Worm (Caenorhabditis elegans): ENCODE results near the gene sfxn-1.1.

Gene sfxn-1.1

ce11 chrII:9558906-9559305 lies 40.2 kb upstream of the sfxn-1.1 start:
- TF ChIP-seq nhr-25 (tag; optimal IDR thresholded peaks at IDR 0.05) (no peak), nhr-237 (tag; optimal IDR thresholded peaks at IDR 0.05) (no peak), ztf-4 (tag; optimal IDR thresholded peaks at IDR 0.05) (no peak), fkh-10 (GFP tag; optimal IDR thresholded peaks at IDR 0.05) (no peak), jun-1 (tag; optimal IDR thresholded peaks at IDR 0.05) (no peak), aly-2 (tag; optimal IDR thresholded peaks at IDR 0.05) (no peak), eor-1 (tag; optimal IDR thresholded peaks at IDR 0.05) (no peak), nhr-77 (tag; optimal IDR thresholded peaks at IDR 0.05) (no peak), nhr-12 (tag; optimal IDR thresholded peaks at IDR 0.05) (no peak), zag-1 (tag; optimal IDR thresholded peaks at IDR 0.05) (no peak), mdl-1 (tag; optimal IDR thresholded peaks at IDR 0.05) (no peak), ceh-16 (tag; optimal IDR thresholded peaks at IDR 0.05) (no peak), nhr-67 (tag; optimal IDR thresholded peaks at IDR 0.05) (no peak), nhr-43 (tag; optimal IDR thresholded peaks at IDR 0.05; ENCODE audit: poor library complexity, severe bottlenecking) (no peak), elt-3 (tag; optimal IDR thresholded peaks at IDR 0.05) (no peak), nfya-1 (tag; optimal IDR thresholded peaks at IDR 0.05; ENCODE audit: insufficient read depth) (no peak), fos-1 (tag; optimal IDR thresholded peaks at IDR 0.05) (no peak)

ce11 chrII:9557437-9558150 lies 38.9 kb upstream of the sfxn-1.1 start, which contains the start of gene zfp-2:
zfp-2 (plus strand) TSS chrII:9557650.
- TF ChIP-seq ZK546.5 (tag; optimal IDR thresholded peaks at IDR 0.05) (no peak), R02D3.7 (tag; optimal IDR thresholded peaks at IDR 0.05) (peak; percentile 75), hmg-11 (tag; optimal IDR thresholded peaks at IDR 0.05) (peak; percentile 74), fos-1 (tag; optimal IDR thresholded peaks at IDR 0.05) (no peak), ceh-82 (tag; optimal IDR thresholded peaks at IDR 0.05) (no peak), lin-15B (tag; optimal IDR thresholded peaks at IDR 0.05) (peak; percentile 27), tbx-2 (tag; optimal IDR thresholded peaks at IDR 0.05) (no peak), elt-1 (tag; optimal IDR thresholded peaks at IDR 0.05) (no peak), nfya-1 (tag; optimal IDR thresholded peaks at IDR 0.05; ENCODE audit: insufficient read depth) (peak; percentile 43)

ce11 chrII:9556582-9556981 lies 37.9 kb upstream of the sfxn-1.1 start:
- TF ChIP-seq fos-1 (tag; optimal IDR thresholded peaks at IDR 0.05) (no peak), tbx-2 (tag; optimal IDR thresholded peaks at IDR 0.05) (no peak), daf-12 (tag; optimal IDR thresholded peaks at IDR 0.05) (no peak), lin-39 (tag; optimal IDR thresholded peaks at IDR 0.05) (no peak), snpc-4 (tag; optimal IDR thresholded peaks at IDR 0.05) (no peak), nhr-11 (tag; optimal IDR thresholded peaks at IDR 0.05) (no peak), R02D3.7 (tag; optimal IDR thresholded peaks at IDR 0.05) (no peak), sea-2 (GFP tag; optimal IDR thresholded peaks at IDR 0.05) (no peak), ZK546.5 (tag; optimal IDR thresholded peaks at IDR 0.05) (no peak), hmg-11 (tag; optimal IDR thresholded peaks at IDR 0.05) (no peak), mml-1 (tag; optimal IDR thresholded peaks at IDR 0.05) (no peak), unc-62 (GFP tag; optimal IDR thresholded peaks at IDR 0.05) (no peak), ama-1 (optimal IDR thresholded peaks at IDR 0.05) (no peak), elt-1 (tag; optimal IDR thresholded peaks at IDR 0.05) (no peak)

ce11 chrII:9554925-9555553 lies 36.4 kb upstream of the sfxn-1.1 start, which contains the start of gene F35H8.2:
F35H8.2 (plus strand) TSS chrII:9555503.
- no peak for TF ChIP-seq mdl-1 (tag; optimal IDR thresholded peaks at IDR 0.05)
- TF ChIP-seq fos-1 (tag; optimal IDR thresholded peaks at IDR 0.05): no peak
- TF ChIP-seq pha-4 (tag; optimal IDR thresholded peaks at IDR 0.05): no peak
- TF ChIP-seq ztf-11 (tag; optimal IDR thresholded peaks at IDR 0.05): no peak
- no peak for TF ChIP-seq egl-27 (tag; optimal IDR thresholded peaks at IDR 0.05)
- TF ChIP-seq ceh-9 (tag; optimal IDR thresholded peaks at IDR 0.05): no peak
- TF ChIP-seq fkh-2 (tag; optimal IDR thresholded peaks at IDR 0.05): no peak
- no peak for TF ChIP-seq unc-39 (tag; optimal IDR thresholded peaks at IDR 0.05)
- peak; percentile 58 for TF ChIP-seq nhr-43 (tag; optimal IDR thresholded peaks at IDR 0.05; ENCODE audit: poor library complexity, severe bottlenecking)
- no peak for TF ChIP-seq nhr-67 (tag; optimal IDR thresholded peaks at IDR 0.05)
- TF ChIP-seq hmg-11 (tag; optimal IDR thresholded peaks at IDR 0.05): no peak
- no peak for TF ChIP-seq fkh-10 (GFP tag; optimal IDR thresholded peaks at IDR 0.05)
- TF ChIP-seq nhr-25 (tag; optimal IDR thresholded peaks at IDR 0.05): peak; percentile 69
- no peak for TF ChIP-seq elt-3 (tag; optimal IDR thresholded peaks at IDR 0.05)
- no peak for TF ChIP-seq aly-2 (tag; optimal IDR thresholded peaks at IDR 0.05)
- TF ChIP-seq ama-1 (optimal IDR thresholded peaks at IDR 0.05): no peak
- TF ChIP-seq nfya-1 (tag; optimal IDR thresholded peaks at IDR 0.05; ENCODE audit: insufficient read depth): no peak
- no peak for TF ChIP-seq pqm-1 (tag; optimal IDR thresholded peaks at IDR 0.05)
- no peak for TF ChIP-seq ztf-4 (tag; optimal IDR thresholded peaks at IDR 0.05)
- TF ChIP-seq ceh-82 (tag; optimal IDR thresholded peaks at IDR 0.05): no peak
- peak; percentile 58 for TF ChIP-seq nhr-23 (tag; optimal IDR thresholded peaks at IDR 0.05)
- no peak for TF ChIP-seq mml-1 (tag; optimal IDR thresholded peaks at IDR 0.05)
- no peak for TF ChIP-seq elt-1 (tag; optimal IDR thresholded peaks at IDR 0.05)
- no peak for TF ChIP-seq lsy-12 (tag; optimal IDR thresholded peaks at IDR 0.05)
- no peak for TF ChIP-seq unc-62 (GFP tag; optimal IDR thresholded peaks at IDR 0.05)
- TF ChIP-seq nhr-77 (tag; optimal IDR thresholded peaks at IDR 0.05): no peak
- TF ChIP-seq nhr-76 (tag; optimal IDR thresholded peaks at IDR 0.05): no peak
